Worm (Caenorhabditis elegans): ENCODE measurements around the gene asb-2.

asb-2 gene

ce11 chrX:4513657-4514143 lies 44.1 kb downstream of the asb-2 start, which contains the start of gene spr-3:
spr-3 (plus strand) TSS chrX:4514093.
- no peak for TF ChIP-seq ztf-23 (GFP tag; IDR thresholded peaks at IDR 0.05)
- no peak for TF ChIP-seq T22C8.4 (GFP tag; IDR thresholded peaks at IDR 0.05)
- TF ChIP-seq ref-1 (GFP tag; conservative IDR thresholded peaks at IDR 0.05): no peak
- TF ChIP-seq med-1 (GFP tag; optimal IDR thresholded peaks at IDR 0.05; ENCODE audit: insufficient read depth): no peak
- no peak for TF ChIP-seq ztf-29 (GFP tag; IDR thresholded peaks at IDR 0.05)
- no peak for TF ChIP-seq tab-1 (GFP tag; IDR thresholded peaks at IDR 0.05)
- TF ChIP-seq flt-1 (GFP tag; IDR thresholded peaks at IDR 0.05): no peak
- no peak for TF ChIP-seq cog-1 (tag; optimal IDR thresholded peaks at IDR 0.05)
- TF ChIP-seq klf-2 (GFP tag; conservative IDR thresholded peaks at IDR 0.05): no peak

DNA sequence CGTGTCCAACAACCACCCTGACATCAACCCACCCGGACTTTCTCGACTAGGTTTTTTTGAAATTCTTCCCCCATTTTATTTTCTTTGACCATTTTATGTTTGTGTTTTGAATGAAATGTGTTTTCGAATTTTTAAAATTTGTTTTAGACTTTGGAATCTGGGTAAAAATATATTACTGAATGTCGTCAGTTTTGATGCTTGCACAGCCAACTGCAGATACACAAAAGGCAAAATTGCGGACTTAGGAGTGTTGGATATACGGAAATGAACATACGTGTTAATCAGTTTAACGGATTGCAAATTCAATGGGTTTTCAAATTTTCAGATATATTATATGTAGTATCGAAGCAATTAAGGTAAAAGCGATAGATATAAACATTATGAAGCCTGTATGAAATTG lies 47.2 kb downstream of the asb-2 start:
- TF ChIP-seq ztf-29 (GFP tag; IDR thresholded peaks at IDR 0.05) (no peak), klf-2 (GFP tag; conservative IDR thresholded peaks at IDR 0.05) (no peak), T22C8.4 (GFP tag; IDR thresholded peaks at IDR 0.05) (no peak), ref-1 (GFP tag; conservative IDR thresholded peaks at IDR 0.05) (no peak), ztf-23 (GFP tag; IDR thresholded peaks at IDR 0.05) (no peak), flt-1 (GFP tag; IDR thresholded peaks at IDR 0.05) (no peak), cog-1 (tag; optimal IDR thresholded peaks at IDR 0.05) (no peak), med-1 (GFP tag; optimal IDR thresholded peaks at IDR 0.05; ENCODE audit: insufficient read depth) (no peak), tab-1 (GFP tag; IDR thresholded peaks at IDR 0.05) (no peak)

ce11 chrX:4519968-4520367 lies 50.4 kb downstream of the asb-2 start:
- TF ChIP-seq tab-1 (GFP tag; IDR thresholded peaks at IDR 0.05): no peak
- TF ChIP-seq ref-1 (GFP tag; conservative IDR thresholded peaks at IDR 0.05): no peak
- no peak for TF ChIP-seq med-1 (GFP tag; optimal IDR thresholded peaks at IDR 0.05; ENCODE audit: insufficient read depth)
- 0 out of 2 replicates have a peak, but pooled peaks have one; percentile 11 for TF ChIP-seq ztf-23 (GFP tag; IDR thresholded peaks at IDR 0.05)

Measured in whole organism, midembryonic.